Fruit fly (Drosophila melanogaster): ENCODE results near the gene ema.

Gene ema

DNA sequence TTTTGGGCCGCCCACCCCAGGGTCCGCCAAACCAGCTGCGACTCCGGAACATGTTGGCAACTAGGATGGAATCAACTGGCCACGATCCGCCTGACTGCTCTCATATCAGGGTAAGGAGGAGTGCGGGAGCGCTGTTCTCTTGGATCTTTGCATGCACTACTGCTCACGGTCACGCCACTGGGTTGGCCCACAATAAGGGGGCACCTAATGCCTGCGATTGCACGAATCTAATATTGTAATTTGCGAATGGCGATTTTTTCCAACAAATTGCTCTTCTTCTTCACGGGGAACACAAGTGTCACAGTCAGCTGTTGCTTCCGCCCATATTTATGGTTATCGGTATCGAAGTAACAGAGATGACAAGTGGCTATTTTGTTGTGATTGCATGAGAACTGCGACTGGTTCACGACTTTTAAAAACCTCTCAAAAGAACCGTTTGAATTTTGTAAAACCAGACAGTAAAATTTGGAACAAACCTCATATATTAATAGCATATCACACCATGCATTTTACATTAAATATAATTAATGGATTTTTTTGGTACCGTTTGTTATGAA is at the start of gene ema (continued):
- TF ChIP-seq nmo (GFP tag; optimal IDR thresholded peaks at IDR 0.05) (peak; percentile 28), psq (GFP tag; optimal IDR thresholded peaks at IDR 0.05) (no peak), CG15269 (tag; optimal IDR thresholded peaks at IDR 0.05) (no peak), sisA (GFP tag; IDR thresholded peaks at IDR 0.05) (no peak), CG11696 (GFP tag; IDR thresholded peaks at IDR 0.05) (no peak), CG10565 (GFP tag; optimal IDR thresholded peaks at IDR 0.05) (no peak), ara (GFP tag; IDR thresholded peaks at IDR 0.05) (no peak), CG7357 (GFP tag; IDR thresholded peaks at IDR 0.05) (no peak), CG2120 (GFP tag; optimal IDR thresholded peaks at IDR 0.05) (peak; percentile 62), danr (GFP tag; IDR thresholded peaks at IDR 0.05) (no peak), CG42726 (GFP tag; IDR thresholded peaks at IDR 0.05; ENCODE audit: partially characterized antibody) (no peak; the same call in 1 of the 2 replicates), cad (GFP tag; optimal IDR thresholded peaks at IDR 0.05) (no peak), Sry-δ (GFP tag; optimal IDR thresholded peaks at IDR 0.05) (peak; percentile 58), kay (GFP tag; optimal IDR thresholded peaks at IDR 0.05) (no peak), CG9215 (GFP tag; IDR thresholded peaks at IDR 0.05) (no peak), tna (GFP tag; IDR thresholded peaks at IDR 0.05; ENCODE audit: partially characterized antibody) (no peak; the same call in 1 of the 2 replicates), dpn (GFP tag; optimal IDR thresholded peaks at IDR 0.05) (peak; percentile 24), ken (GFP tag; IDR thresholded peaks at IDR 0.05) (no peak), CG1647 (GFP tag; optimal IDR thresholded peaks at IDR 0.05) (no peak), CG17912 (GFP tag; optimal IDR thresholded peaks at IDR 0.05) (no peak), CG10274 (GFP tag; optimal IDR thresholded peaks at IDR 0.05) (no peak), CG11398 (GFP tag; optimal IDR thresholded peaks at IDR 0.05) (no peak), en (GFP tag; optimal IDR thresholded peaks at IDR 0.05) (no peak), HmgZ (tag; optimal IDR thresholded peaks at IDR 0.05) (peak; percentile 57), CG6765 (GFP tag; optimal IDR thresholded peaks at IDR 0.05) (peak; percentile 5), zf30C (GFP tag; optimal IDR thresholded peaks at IDR 0.05) (no peak), CG4730 (GFP tag; IDR thresholded peaks at IDR 0.05) (no peak), CG11504 (tag; optimal IDR thresholded peaks at IDR 0.05) (no peak), CG13775 (GFP tag; optimal IDR thresholded peaks at IDR 0.05) (no peak)

- TF ChIP-seq CG8478 (optimal IDR thresholded peaks at IDR 0.05) (peak; percentile 66), Med (GFP tag) (peak; percentile 59), caup (GFP tag; optimal IDR thresholded peaks at IDR 0.05; ENCODE audit: severe bottlenecking) (no peak)
These were observed 44.2 kb upstream of the ema start for dm6 chr3R:16485487-16486233.

DNA sequence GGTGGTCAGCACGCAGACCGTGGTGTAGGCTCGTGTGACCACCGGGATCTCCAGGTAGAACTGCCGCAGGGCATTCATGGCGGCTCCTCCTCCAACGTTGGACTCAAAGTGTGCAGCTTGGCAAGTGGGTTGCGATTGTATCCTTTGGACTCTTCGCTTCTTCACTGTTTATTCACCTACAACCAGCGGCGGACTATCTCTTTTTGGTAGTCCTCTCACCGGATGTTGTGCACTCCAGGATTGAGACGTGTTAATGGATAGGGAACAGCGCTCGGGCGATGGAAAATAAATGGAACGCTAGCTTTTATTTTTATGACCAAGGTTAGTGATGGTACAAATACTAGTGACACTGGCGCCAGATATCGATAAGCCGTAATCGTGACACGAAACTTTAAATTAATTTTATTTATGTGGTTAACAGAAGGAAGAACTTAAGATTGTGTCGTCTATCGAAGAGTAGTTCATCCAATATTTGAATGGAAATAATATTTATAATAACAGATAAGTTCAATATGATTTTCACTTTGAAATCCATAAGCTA is 42.5 kb upstream of the ema start, which contains the start of gene Der-2:
TSS of gene Der-2 (minus strand) at position 347 of the 541 bp plus-strand sequence.
- TF ChIP-seq gcm2 (GFP tag; optimal IDR thresholded peaks at IDR 0.05) = no peak
- TF ChIP-seq CG15601 (tag; optimal IDR thresholded peaks at IDR 0.05) = no peak
- TF ChIP-seq esg (GFP tag; conservative IDR thresholded peaks at IDR 0.05) = no peak
- peak; percentile 92 for TF ChIP-seq Bgb (GFP tag; IDR thresholded peaks at IDR 0.05; ENCODE audit: partially characterized antibody)
- peak; percentile 61 for TF ChIP-seq MESR4 (GFP tag; optimal IDR thresholded peaks at IDR 0.05)
- no peak for TF ChIP-seq Poxn (GFP tag; IDR thresholded peaks at IDR 0.05)
- TF ChIP-seq sug (tag; optimal IDR thresholded peaks at IDR 0.05) = no peak
- peak; percentile 97 for TF ChIP-seq sna (GFP tag; IDR thresholded peaks at IDR 0.05; ENCODE audit: partially characterized antibody)
- TF ChIP-seq bowl (GFP tag; IDR thresholded peaks at IDR 0.05) = no peak
- no peak for TF ChIP-seq Hey (tag; optimal IDR thresholded peaks at IDR 0.05)
- TF ChIP-seq CG11085 (GFP tag; IDR thresholded peaks at IDR 0.05) = no peak
- peak; percentile 91 for TF ChIP-seq Opbp (GFP tag; IDR thresholded peaks at IDR 0.05; ENCODE audit: partially characterized antibody)
- no peak for TF ChIP-seq CG17359 (tag; optimal IDR thresholded peaks at IDR 0.05)
- no peak for TF ChIP-seq lilli (GFP tag; optimal IDR thresholded peaks at IDR 0.05)
- TF ChIP-seq hb (GFP tag; IDR thresholded peaks at IDR 0.05; ENCODE audit: partially characterized antibody) = peak; percentile 75; the same call in 2 of the 3 replicates
- TF ChIP-seq YL-1 (GFP tag; optimal IDR thresholded peaks at IDR 0.05) = peak; percentile 5
- TF ChIP-seq wdn (GFP tag; IDR thresholded peaks at IDR 0.05) = no peak
